Worm (Caenorhabditis elegans): Measurements from ENCODE around the gene srx-115.

ce11 chrV:8736369-8736768 lies 35.3 kb upstream of the srx-115 start, which contains the start of gene ZC196.3:
- TF ChIP-seq ztf-1 (GFP tag; conservative IDR thresholded peaks at IDR 0.05) (no peak), egl-27 (tag; optimal IDR thresholded peaks at IDR 0.05) (no peak), ama-1 (optimal IDR thresholded peaks at IDR 0.05) (no peak), mdl-1 (tag; optimal IDR thresholded peaks at IDR 0.05) (no peak), ztf-4 (tag; optimal IDR thresholded peaks at IDR 0.05) (no peak), nhr-6 (tag; optimal IDR thresholded peaks at IDR 0.05) (no peak), crh-2 (tag; optimal IDR thresholded peaks at IDR 0.05) (no peak), lin-13 (GFP tag; optimal IDR thresholded peaks at IDR 0.05) (no peak), R02D3.7 (tag; optimal IDR thresholded peaks at IDR 0.05) (no peak), nhr-10 (tag; optimal IDR thresholded peaks at IDR 0.05) (no peak)

All from whole organism, L2 larva.